Fruit fly (Drosophila melanogaster) whole organism, embryonic: ENCODE measurements around the gene CG3764.

Experiments used
- Asciz ChIP-seq: fragments of 200-800 bp; sonication (Bioruptor generic); optimal IDR thresholded peaks from 2 replicates; lab custom pipeline; 2017; ENCODE audit warnings: missing biosample characterization, mild to moderate bottlenecking, missing genetic modification characterization, missing genetic modification reagents
- Bteb2 ChIP-seq: fragments of 200-800 bp; sonication (Bioruptor generic); optimal IDR thresholded peaks from 2 replicates; lab custom pipeline; 2016; ENCODE audit warnings: missing biosample characterization, missing genetic modification characterization
- C15 ChIP-seq: fragments of 200-800 bp; sonication (Bioruptor generic); IDR thresholded peaks from 3 replicates; pipeline ENCODE4 v1.3.6; 2022; ENCODE audit warnings: missing biosample characterization, missing genetic modification characterization
- CG10147 ChIP-seq: fragments of 200-800 bp; sonication (Bioruptor generic); optimal IDR thresholded peaks from 2 replicates; lab custom pipeline; 2019; ENCODE audit warnings: missing biosample characterization, mild to moderate bottlenecking, missing genetic modification characterization, moderate library complexity
- CG10543 ChIP-seq: fragments of 200-800 bp; sonication (Bioruptor generic); optimal IDR thresholded peaks from 3 replicates; lab custom pipeline; 2017; ENCODE audit warnings: missing biosample characterization, mild to moderate bottlenecking, missing genetic modification characterization, moderate library complexity
- CG10565 ChIP-seq: fragments of 200-800 bp; sonication (Bioruptor generic); optimal IDR thresholded peaks from 3 replicates; lab custom pipeline; 2016; ENCODE audit warnings: missing biosample characterization, mild to moderate bottlenecking, missing genetic modification characterization
- CG11398 ChIP-seq: fragments of 200-800 bp; sonication (Bioruptor generic); optimal IDR thresholded peaks from 2 replicates; lab custom pipeline; 2016; ENCODE audit warnings: missing biosample characterization, missing genetic modification characterization
- CG11456 ChIP-seq: fragments of 200-800 bp; sonication (Bioruptor generic); IDR thresholded peaks from 3 replicates; pipeline ENCODE4 v1.3.6; 2022; ENCODE audit warnings: missing biosample characterization, missing genetic modification characterization
- CG11696 ChIP-seq: fragments of 200-800 bp; sonication (Bioruptor generic); IDR thresholded peaks from 2 replicates; pipeline ENCODE4 v1.3.6; 2022; ENCODE audit warnings: missing biosample characterization, missing genetic modification characterization
- CG11723 ChIP-seq: fragments of 200-800 bp; sonication (Bioruptor generic); optimal IDR thresholded peaks from 2 replicates; lab custom pipeline; 2017; ENCODE audit warnings: missing biosample characterization, mild to moderate bottlenecking, missing genetic modification characterization
- CG12104 ChIP-seq: fragments of 200-800 bp; sonication (Bioruptor generic); optimal IDR thresholded peaks from 3 replicates; lab custom pipeline; 2016; ENCODE audit warnings: missing biosample characterization, missing genetic modification characterization
- CG14441 ChIP-seq: fragments of 200-800 bp; sonication (Bioruptor generic); IDR thresholded peaks from 2 replicates; pipeline ENCODE4 v1.3.6; 2022; ENCODE audit warnings: missing biosample characterization, missing genetic modification characterization
- CG15479 ChIP-seq: fragments of 200-800 bp; sonication (Bioruptor generic); optimal IDR thresholded peaks from 3 replicates; lab custom pipeline; 2019; ENCODE audit warnings: missing biosample characterization, mild to moderate bottlenecking, missing genetic modification characterization, moderate library complexity
- CG1602 ChIP-seq: fragments of 200-800 bp; sonication (Bioruptor generic); optimal IDR thresholded peaks from 3 replicates; lab custom pipeline; 2016; ENCODE audit warnings: missing biosample characterization, missing genetic modification characterization
- CG17385 ChIP-seq: fragments of 200-800 bp; sonication (Bioruptor generic); optimal IDR thresholded peaks from 3 replicates; lab custom pipeline; 2018; ENCODE audit warnings: missing biosample characterization, mild to moderate bottlenecking, missing genetic modification characterization
- CG18476 ChIP-seq: fragments of 200-800 bp; sonication (Bioruptor generic); optimal IDR thresholded peaks from 2 replicates; lab custom pipeline; 2016; ENCODE audit warnings: missing biosample characterization, mild to moderate bottlenecking, missing genetic modification characterization
- CG18599 ChIP-seq: fragments of 200-800 bp; sonication (Bioruptor generic); optimal IDR thresholded peaks from 3 replicates; lab custom pipeline; 2017; ENCODE audit warnings: missing biosample characterization, missing genetic modification characterization, mild to moderate bottlenecking, moderate library complexity, missing genetic modification reagents
- CG31388 ChIP-seq: fragments of 200-800 bp; sonication (Bioruptor generic); optimal IDR thresholded peaks from 2 replicates; lab custom pipeline; 2016; ENCODE audit warnings: missing biosample characterization, missing genetic modification characterization
- CG32532 ChIP-seq: fragments of 200-800 bp; sonication (Bioruptor generic); IDR thresholded peaks from 2 replicates; pipeline ENCODE4 v1.3.6; 2022; ENCODE audit warnings: missing biosample characterization, missing genetic modification characterization
- CG33213 ChIP-seq: fragments of 200-800 bp; sonication (Bioruptor generic); optimal IDR thresholded peaks from 3 replicates; lab custom pipeline; 2016; ENCODE audit warnings: missing biosample characterization, missing genetic modification characterization
- CG34422 ChIP-seq: fragments of 200-800 bp; sonication (Bioruptor generic); IDR thresholded peaks from 3 replicates; pipeline ENCODE4 v1.3.6; 2022; ENCODE audit warnings: missing biosample characterization, missing genetic modification characterization
- CG6689 ChIP-seq: fragments of 200-800 bp; sonication (Bioruptor generic); IDR thresholded peaks from 2 replicates; pipeline ENCODE4 v1.3.6; 2022; ENCODE audit warnings: missing biosample characterization, missing genetic modification characterization
- CG7357 ChIP-seq: fragments of 200-800 bp; sonication (Bioruptor generic); IDR thresholded peaks from 3 replicates; pipeline ENCODE4 v1.3.6; 2022; ENCODE audit warnings: missing biosample characterization, missing genetic modification characterization
- CG7963 ChIP-seq: fragments of 200-800 bp; sonication (Bioruptor generic); IDR thresholded peaks from 3 replicates; pipeline ENCODE4 v1.3.6; 2022; ENCODE audit warnings: missing biosample characterization, missing genetic modification characterization; ENCODE audit not compliant: partially characterized antibody
- CG7987 ChIP-seq: fragments of 200-800 bp; sonication (Bioruptor generic); optimal IDR thresholded peaks from 2 replicates; lab custom pipeline; 2018; ENCODE audit warnings: missing biosample characterization, mild to moderate bottlenecking, missing genetic modification characterization, moderate library complexity
- CG8924 ChIP-seq: fragments of 200-800 bp; optimal IDR thresholded peaks from 3 replicates; lab custom pipeline; 2019; ENCODE audit warnings: missing biosample characterization, mild to moderate bottlenecking, missing genetic modification characterization, moderate library complexity
- Dbx ChIP-seq: fragments of 200-800 bp; sonication (Bioruptor generic); IDR thresholded peaks from 3 replicates; pipeline ENCODE4 v1.3.6; 2022; ENCODE audit warnings: missing biosample characterization, missing genetic modification characterization
- Dek ChIP-seq: fragments of 200-800 bp; sonication (Bioruptor generic); optimal IDR thresholded peaks from 3 replicates; lab custom pipeline; 2019; ENCODE audit warnings: missing biosample characterization, mild to moderate bottlenecking, missing genetic modification characterization, moderate library complexity
- Dll ChIP-seq: fragments of 200-800 bp; sonication (Bioruptor generic); IDR thresholded peaks from 4 replicates; pipeline ENCODE4 v1.3.6; 2022; ENCODE audit warnings: missing biosample characterization, missing genetic modification characterization; ENCODE audit not compliant: partially characterized antibody
- Ets97D ChIP-seq: fragments of 200-800 bp; sonication (Bioruptor generic); optimal IDR thresholded peaks from 3 replicates; lab custom pipeline; 2016; ENCODE audit warnings: missing biosample characterization, missing genetic modification characterization
- Fer3 ChIP-seq: fragments of 200-800 bp; sonication (Bioruptor generic); optimal IDR thresholded peaks from 2 replicates; lab custom pipeline; 2018; ENCODE audit warnings: missing biosample characterization, mild to moderate bottlenecking, missing genetic modification characterization, moderate library complexity
- HLHmδ ChIP-seq: fragments of 200-800 bp; sonication (Bioruptor generic); optimal IDR thresholded peaks from 2 replicates; lab custom pipeline; 2018; ENCODE audit warnings: missing biosample characterization, mild to moderate bottlenecking, missing genetic modification characterization, moderate library complexity
- Mad ChIP-seq: fragments of 200-800 bp; sonication (Bioruptor generic); optimal IDR thresholded peaks from 2 replicates; lab custom pipeline; 2016; ENCODE audit warnings: missing biosample characterization, missing genetic modification characterization
- Med ChIP-seq: fragments of 200-800 bp; sonication (Bioruptor generic); peaks from one replicate; lab custom pipeline; 2016; ENCODE audit warnings: missing biosample characterization, missing genetic modification characterization, mild to moderate bottlenecking, inconsistent platforms, moderate library complexity
- Rfx ChIP-seq: fragments of 200-800 bp; sonication (Bioruptor generic); IDR thresholded peaks from 2 replicates; pipeline ENCODE4 v1.3.6; 2022; ENCODE audit warnings: missing biosample characterization, missing genetic modification characterization
- Side ChIP-seq: fragments of 200-800 bp; sonication (Bioruptor generic); optimal IDR thresholded peaks from 2 replicates; lab custom pipeline; 2016; ENCODE audit warnings: missing biosample characterization, missing genetic modification characterization
- Spps ChIP-seq: fragments of 200-800 bp; sonication (Bioruptor generic); optimal IDR thresholded peaks from 2 replicates; lab custom pipeline; 2018; ENCODE audit warnings: missing biosample characterization, mild to moderate bottlenecking, missing genetic modification characterization
- al ChIP-seq: fragments of 200-800 bp; sonication (Bioruptor generic); IDR thresholded peaks from 2 replicates; pipeline ENCODE4 v1.3.6; 2022; ENCODE audit warnings: missing biosample characterization, missing genetic modification characterization
- br ChIP-seq: fragments of >200 bp; optimal IDR thresholded peaks from 2 replicates; lab custom pipeline; 2017
- croc ChIP-seq: fragments of 200-800 bp; sonication (Bioruptor generic); conservative IDR thresholded peaks from 3 replicates; pipeline ENCODE4 v1.3.6; 2022; ENCODE audit warnings: missing biosample characterization, missing genetic modification characterization
- gt ChIP-seq: fragments of 200-800 bp; sonication (Bioruptor generic); IDR thresholded peaks from 2 replicates; pipeline ENCODE4 v1.3.6; 2022; ENCODE audit warnings: missing biosample characterization, missing genetic modification characterization
- hbn ChIP-seq: fragments of 200-800 bp; sonication (Bioruptor generic); IDR thresholded peaks from 2 replicates; pipeline ENCODE4 v1.3.6; 2022; ENCODE audit warnings: missing biosample characterization, missing genetic modification characterization; ENCODE audit not compliant: partially characterized antibody
- jing ChIP-seq: fragments of 200-800 bp; sonication (Bioruptor generic); optimal IDR thresholded peaks from 2 replicates; lab custom pipeline; 2018; ENCODE audit warnings: missing biosample characterization, mild to moderate bottlenecking, missing genetic modification characterization
- nerfin-1 ChIP-seq: fragments of 200-800 bp; sonication (Bioruptor generic); optimal IDR thresholded peaks from 3 replicates; lab custom pipeline; 2019; ENCODE audit warnings: missing biosample characterization, mild to moderate bottlenecking, missing genetic modification characterization, moderate library complexity
- pho ChIP-seq: fragments of 200-800 bp; sonication (Bioruptor generic); optimal IDR thresholded peaks from 2 replicates; lab custom pipeline; 2016; ENCODE audit warnings: missing biosample characterization, missing genetic modification characterization
- pita ChIP-seq: fragments of 200-800 bp; sonication (Bioruptor generic); optimal IDR thresholded peaks from 2 replicates; lab custom pipeline; 2017; ENCODE audit warnings: missing biosample characterization, mild to moderate bottlenecking, missing genetic modification characterization
- shn ChIP-seq: fragments of 200-800 bp; sonication (Bioruptor generic); optimal IDR thresholded peaks from 3 replicates; lab custom pipeline; 2016; ENCODE audit warnings: missing biosample characterization, missing genetic modification characterization
- slbo ChIP-seq: fragments of 200-800 bp; sonication (Bioruptor generic); IDR thresholded peaks from 2 replicates; pipeline ENCODE4 v1.3.6; 2022; ENCODE audit warnings: missing biosample characterization, missing genetic modification characterization
- slp2 ChIP-seq: fragments of 200-800 bp; sonication (Bioruptor generic); optimal IDR thresholded peaks from 2 replicates; lab custom pipeline; 2016; ENCODE audit warnings: missing biosample characterization, missing genetic modification characterization
- vnd ChIP-seq: fragments of 200-800 bp; sonication (Bioruptor generic); IDR thresholded peaks from 3 replicates; pipeline ENCODE4 v1.3.6; 2022; ENCODE audit warnings: missing biosample characterization, missing genetic modification characterization; ENCODE audit not compliant: partially characterized antibody
- vvl ChIP-seq: fragments of 200-800 bp; sonication (Bioruptor generic); IDR thresholded peaks from 2 replicates; pipeline ENCODE4 v1.3.6; 2022; ENCODE audit warnings: missing biosample characterization, missing genetic modification characterization

Gene CG3764

dm6 chr3L:17008911-17009364 lies 3.4 kb downstream of the CG3764 start (continued):
- no peak for TF ChIP-seq Ets97D (GFP tag; lab: Kevin White, UChicago)
- TF ChIP-seq CG12104 = no peak
- TF ChIP-seq CG34422 (GFP tag; lab: Robert Waterston, UW) = no peak
- no peak for TF ChIP-seq CG15479
- TF ChIP-seq jing = no peak
- TF ChIP-seq CG10147 = no peak
- TF ChIP-seq CG11696 = peak; percentile 74
- TF ChIP-seq Bteb2 (GFP tag; lab: Kevin White, UChicago) = no peak
- no peak for TF ChIP-seq vnd (GFP tag; lab: Robert Waterston, UW)
- no peak for TF ChIP-seq pho (GFP tag; lab: Kevin White, UChicago)
- no peak for TF ChIP-seq nerfin-1 (tag; lab: Kevin White, UChicago)
- no peak for TF ChIP-seq Spps (tag; lab: Kevin White, UChicago)
- TF ChIP-seq CG10543 (GFP tag; lab: Kevin White, UChicago) = peak; percentile 25
- TF ChIP-seq Side (GFP tag; lab: Kevin White, UChicago) = no peak
- TF ChIP-seq croc (GFP tag; lab: Robert Waterston, UW) = no peak
- no peak for TF ChIP-seq Fer3
- TF ChIP-seq CG11723 (GFP tag; lab: Kevin White, UChicago) = no peak
- no peak for TF ChIP-seq shn (GFP tag; lab: Kevin White, UChicago)
- no peak for TF ChIP-seq CG10565 (GFP tag; lab: Kevin White, UChicago)
- no peak for TF ChIP-seq CG8924
- TF ChIP-seq hbn (GFP tag; lab: Robert Waterston, UW) = no peak
- TF ChIP-seq CG18476 (GFP tag; lab: Kevin White, UChicago) = no peak
- TF ChIP-seq br (lab: Kevin White, UChicago) = no peak
- TF ChIP-seq slbo (GFP tag; lab: Robert Waterston, UW) = 0 out of 2 replicates have a peak, but pooled peaks have one; percentile 15
- TF ChIP-seq CG7987 (GFP tag; lab: Kevin White, UChicago) = no peak
- TF ChIP-seq Rfx (GFP tag; lab: Robert Waterston, UW) = peak; percentile 26; the same call in 1 of the 2 replicates
- no peak for TF ChIP-seq HLHmδ (GFP tag; lab: Kevin White, UChicago)
- TF ChIP-seq CG17385 (GFP tag; lab: Kevin White, UChicago) = no peak
- TF ChIP-seq slp2 (GFP tag; lab: Kevin White, UChicago) = no peak
- 0 out of 3 replicates have a peak, but pooled peaks have one; percentile 24 for TF ChIP-seq C15
- no peak for TF ChIP-seq CG1602
- TF ChIP-seq pita (GFP tag; lab: Kevin White, UChicago) = no peak
- peak; percentile 40; the same call in 1 of the 2 replicates for TF ChIP-seq CG14441 (GFP tag; lab: Robert Waterston, UW)
- no peak for TF ChIP-seq CG31388 (GFP tag; lab: Kevin White, UChicago)
- TF ChIP-seq CG6689 (GFP tag; lab: Robert Waterston, UW) = no peak
- TF ChIP-seq CG7963 (GFP tag; lab: Robert Waterston, UW) = no peak
- no peak for TF ChIP-seq gt (GFP tag; lab: Robert Waterston, UW)
- TF ChIP-seq Dek = no peak
- peak; percentile 72 for TF ChIP-seq Med (GFP tag; lab: Kevin White, UChicago)
- 0 out of 3 replicates have a peak, but pooled peaks have one; percentile 19 for TF ChIP-seq Dbx (GFP tag; lab: Robert Waterston, UW)
- 0 out of 4 replicates have a peak, but pooled peaks have one; percentile 21 for TF ChIP-seq Dll (GFP tag; lab: Robert Waterston, UW)
- TF ChIP-seq Asciz (GFP tag; lab: Kevin White, UChicago) = no peak
- no peak for TF ChIP-seq CG33213 (GFP tag; lab: Kevin White, UChicago)
- TF ChIP-seq vvl = no peak
- TF ChIP-seq CG32532 (GFP tag; lab: Robert Waterston, UW) = peak; percentile 55; the same call in 1 of the 2 replicates
- peak; percentile 11; the same call in 1 of the 2 replicates for TF ChIP-seq al (GFP tag; lab: Robert Waterston, UW)
- no peak for TF ChIP-seq CG11456 (GFP tag; lab: Robert Waterston, UW)
- no peak for TF ChIP-seq Mad (GFP tag; lab: Kevin White, UChicago)
- no peak for TF ChIP-seq CG7357 (GFP tag; lab: Robert Waterston, UW)
- no peak for TF ChIP-seq CG18599 (GFP tag; lab: Kevin White, UChicago)
- no peak for TF ChIP-seq CG11398 (GFP tag; lab: Kevin White, UChicago)
